Worm (Caenorhabditis elegans) whole organism, midembryonic: ENCODE results near the gene hosl-1.

Source experiments
- T22C8.4 ChIP-seq: fragments of 200-800 bp; sonication (Bioruptor generic); IDR thresholded peaks from 2 replicates; pipeline ENCODE4 v1.3.6; 2022; ENCODE audit warnings: missing genetic modification characterization, missing compliant biosample characterization
- cog-1 ChIP-seq: sonication (generic microtip); optimal IDR thresholded peaks from 2 replicates; lab custom pipeline; 2016; ENCODE audit warnings: missing genetic modification characterization, missing compliant biosample characterization
- flt-1 ChIP-seq: fragments of 200-800 bp; sonication (Bioruptor generic); IDR thresholded peaks from 2 replicates; pipeline ENCODE4 v1.3.6; 2022; ENCODE audit warnings: missing genetic modification characterization, missing compliant biosample characterization
- klf-2 ChIP-seq: fragments of 200-800 bp; sonication (Bioruptor generic); conservative IDR thresholded peaks from 2 replicates; pipeline ENCODE4 v1.3.6; 2022; ENCODE audit warnings: missing genetic modification reagents, missing genetic modification characterization, missing compliant biosample characterization
- med-1 ChIP-seq: sonication (generic microtip); optimal IDR thresholded peaks from 2 replicates; lab custom pipeline; 2017; ENCODE audit warnings: missing genetic modification characterization, mild to moderate bottlenecking, missing compliant biosample characterization, antibody characterized with exemption, missing genetic modification reagents; ENCODE audit not compliant: insufficient read depth
- ref-1 ChIP-seq: fragments of 200-800 bp; sonication (Bioruptor generic); conservative IDR thresholded peaks from 2 replicates; pipeline ENCODE4 v1.3.6; 2022; ENCODE audit warnings: missing genetic modification reagents, missing genetic modification characterization, missing compliant biosample characterization
- tab-1 ChIP-seq: fragments of 200-800 bp; sonication (Bioruptor generic); IDR thresholded peaks from 2 replicates; pipeline ENCODE4 v1.3.6; 2022; ENCODE audit warnings: missing genetic modification characterization, missing compliant biosample characterization
- ztf-23 ChIP-seq: fragments of 200-800 bp; sonication (Bioruptor generic); IDR thresholded peaks from 2 replicates; pipeline ENCODE4 v1.3.6; 2022; ENCODE audit warnings: missing genetic modification reagents, missing genetic modification characterization, missing compliant biosample characterization
- ztf-29 ChIP-seq: fragments of 200-800 bp; sonication (Bioruptor generic); IDR thresholded peaks from 2 replicates; pipeline ENCODE4 v1.3.6; 2022; ENCODE audit warnings: missing genetic modification reagents, missing genetic modification characterization, missing compliant biosample characterization

Gene hosl-1

DNA sequence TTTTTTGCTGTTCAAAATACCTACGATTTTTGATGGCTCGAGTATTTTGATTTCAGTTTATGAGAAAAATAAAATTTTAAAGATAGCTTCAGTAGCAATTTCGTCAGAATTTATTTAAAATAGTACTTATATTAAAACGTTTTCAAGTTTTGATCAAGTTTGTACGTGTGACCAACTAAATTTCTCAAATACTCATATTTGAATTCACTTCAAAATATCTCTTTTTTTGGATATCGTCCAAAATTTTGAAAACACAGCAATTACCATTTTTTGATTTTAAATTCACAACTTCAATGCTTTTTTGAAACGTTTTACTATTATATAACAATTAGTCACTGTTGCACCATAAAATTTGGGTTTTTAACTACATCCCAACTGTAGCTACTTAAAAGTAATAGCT lies 10.0 kb upstream of the hosl-1 start:
- TF ChIP-seq ztf-23 (no peak), T22C8.4 (no peak), med-1 (GFP tag; lab: Kevin White, UChicago) (no peak), ztf-29 (GFP tag; lab: Robert Waterston, UW) (no peak), tab-1 (no peak), klf-2 (GFP tag; lab: Robert Waterston, UW) (no peak), cog-1 (tag; lab: Kevin White, UChicago) (no peak), ref-1 (no peak), flt-1 (GFP tag; lab: Robert Waterston, UW) (no peak)

ce11 chrX:4628350-4628749 lies 8.6 kb upstream of the hosl-1 start:
- TF ChIP-seq ref-1 (no peak), T22C8.4 (no peak), ztf-23 (no peak), cog-1 (tag; lab: Kevin White, UChicago) (no peak), flt-1 (GFP tag; lab: Robert Waterston, UW) (no peak), med-1 (GFP tag; lab: Kevin White, UChicago) (no peak), tab-1 (no peak), klf-2 (GFP tag; lab: Robert Waterston, UW) (no peak), ztf-29 (GFP tag; lab: Robert Waterston, UW) (no peak)

DNA sequence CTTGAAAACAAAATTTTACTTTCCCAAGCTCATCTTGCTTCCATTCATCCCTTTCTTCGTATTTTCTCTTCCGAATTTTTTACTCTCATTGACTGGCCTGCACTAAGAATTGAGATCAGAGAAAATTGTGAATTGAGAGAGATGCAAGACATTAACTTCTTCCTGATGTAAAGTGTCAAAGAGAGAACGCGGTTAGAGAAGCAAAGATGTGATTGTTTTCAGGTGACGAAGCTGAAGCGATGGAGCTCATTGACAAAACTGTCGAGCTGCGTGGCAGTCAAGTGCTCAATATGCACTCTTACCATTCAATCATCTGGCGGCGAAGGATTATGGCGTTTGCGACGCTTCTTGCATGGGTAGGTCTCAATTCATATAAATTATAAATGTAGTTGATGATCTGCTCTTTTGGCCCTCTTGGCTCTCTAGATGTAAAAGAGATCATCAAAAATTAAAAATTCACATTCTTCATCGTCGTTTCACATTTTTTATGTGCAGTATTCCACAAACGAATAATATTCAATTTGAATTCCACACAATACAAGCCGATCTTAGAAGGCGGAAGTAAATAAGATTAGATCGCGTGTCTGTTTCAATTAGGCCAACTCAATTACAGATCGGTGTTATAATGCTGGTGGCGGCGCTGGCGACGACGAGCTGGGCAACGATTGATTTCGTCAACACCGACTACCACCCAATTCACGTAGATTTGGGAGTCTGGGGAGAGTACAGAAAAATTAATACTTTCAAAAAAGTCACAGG lies 7.9 kb upstream of the hosl-1 start:
- no peak for TF ChIP-seq T22C8.4
- no peak for TF ChIP-seq ztf-23
- TF ChIP-seq cog-1 (tag; lab: Kevin White, UChicago) = no peak
- no peak for TF ChIP-seq flt-1 (GFP tag; lab: Robert Waterston, UW)
- no peak for TF ChIP-seq ztf-29 (GFP tag; lab: Robert Waterston, UW)
- no peak for TF ChIP-seq tab-1
- no peak for TF ChIP-seq ref-1
- TF ChIP-seq klf-2 (GFP tag; lab: Robert Waterston, UW) = no peak
- TF ChIP-seq med-1 (GFP tag; lab: Kevin White, UChicago) = no peak

DNA sequence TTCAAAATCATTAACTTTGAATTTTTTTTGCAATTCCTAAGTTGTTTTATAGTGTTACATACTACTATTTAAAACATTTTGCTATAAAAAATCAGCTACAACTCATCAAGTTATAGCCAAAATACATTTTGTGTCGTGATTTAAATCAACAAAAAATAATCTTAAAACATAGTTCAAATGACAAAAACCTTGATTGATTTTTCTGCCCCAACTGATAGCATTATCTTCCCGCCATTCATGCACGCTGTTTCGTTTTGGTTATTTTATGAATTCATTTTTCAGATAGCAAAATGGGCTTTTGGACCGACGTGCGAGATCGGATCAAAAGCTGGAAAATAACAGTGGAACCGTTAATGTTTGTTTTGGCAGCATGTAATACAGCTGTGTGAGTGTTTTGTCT lies 4.8 kb upstream of the hosl-1 start, which contains the start of gene slcr-46.1:
TSS of gene slcr-46.1 (plus strand) at position 274 of the 400 bp plus-strand sequence.
- TF ChIP-seq tab-1 = no peak
- no peak for TF ChIP-seq med-1 (GFP tag; lab: Kevin White, UChicago)
- no peak for TF ChIP-seq flt-1 (GFP tag; lab: Robert Waterston, UW)
- no peak for TF ChIP-seq T22C8.4

DNA sequence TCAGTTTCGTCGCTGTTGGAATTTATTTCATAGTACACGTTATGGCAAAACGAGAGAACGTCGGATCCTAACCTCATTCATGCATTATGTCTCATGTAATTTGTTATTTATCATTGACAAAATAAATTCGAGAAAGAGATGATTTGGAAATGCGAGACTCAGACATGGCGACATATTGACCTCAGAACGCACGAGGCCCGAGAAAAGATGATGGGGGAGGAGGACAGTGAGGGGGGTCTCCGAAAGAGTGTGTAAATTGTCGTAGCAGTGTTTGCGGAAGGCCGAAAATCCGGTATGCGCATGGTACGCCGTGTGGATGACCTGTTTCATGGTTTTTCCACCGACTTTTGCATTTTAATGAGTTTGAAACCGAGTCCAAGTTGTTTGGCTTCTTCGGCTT lies 1.3 kb upstream of the hosl-1 start:
- TF ChIP-seq ztf-29 (GFP tag; lab: Robert Waterston, UW) (no peak), cog-1 (tag; lab: Kevin White, UChicago) (peak; percentile 70), med-1 (GFP tag; lab: Kevin White, UChicago) (no peak), tab-1 (peak; percentile 71; the same call in 1 of the 2 replicates), klf-2 (GFP tag; lab: Robert Waterston, UW) (0 out of 2 replicates have a peak, but pooled peaks have one; percentile 5), ref-1 (no peak), ztf-23 (no peak), T22C8.4 (no peak), flt-1 (GFP tag; lab: Robert Waterston, UW) (peak; percentile 53; the same call in 1 of the 2 replicates)

ce11 chrX:4636143-4636542 lies 778 bp upstream of the hosl-1 start:
- TF ChIP-seq ref-1 (no peak), klf-2 (GFP tag; lab: Robert Waterston, UW) (no peak), ztf-29 (GFP tag; lab: Robert Waterston, UW) (no peak), ztf-23 (no peak), cog-1 (tag; lab: Kevin White, UChicago) (no peak), med-1 (GFP tag; lab: Kevin White, UChicago) (no peak), tab-1 (no peak), flt-1 (GFP tag; lab: Robert Waterston, UW) (no peak), T22C8.4 (no peak)

DNA sequence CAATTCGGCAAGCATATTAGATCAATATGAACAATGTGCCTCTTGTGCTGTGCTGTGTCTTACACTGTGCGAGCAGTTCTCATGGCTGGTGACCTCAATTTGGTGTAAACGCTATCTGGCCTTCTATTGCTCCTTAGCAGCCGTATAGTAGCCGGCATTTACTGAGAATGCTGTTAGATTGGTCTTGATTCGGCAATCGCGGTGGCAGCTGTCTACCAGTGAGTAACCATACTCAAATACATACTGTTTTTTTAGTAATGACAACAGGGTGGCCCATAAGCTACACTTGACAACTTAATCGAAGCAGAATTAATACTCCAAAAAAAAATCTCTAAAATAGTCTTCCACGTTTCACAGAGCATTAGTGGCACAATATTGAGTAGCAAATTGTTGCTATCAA lies 10.2 kb downstream of the hosl-1 start, which contains the start of gene C46C11.4:
TSS of gene C46C11.4 (minus strand) at position 101 of the 400 bp plus-strand sequence.
- TF ChIP-seq ztf-29 (GFP tag; lab: Robert Waterston, UW) = no peak
- TF ChIP-seq flt-1 (GFP tag; lab: Robert Waterston, UW) = no peak
- no peak for TF ChIP-seq ztf-23
- no peak for TF ChIP-seq med-1 (GFP tag; lab: Kevin White, UChicago)
- TF ChIP-seq tab-1 = no peak

DNA sequence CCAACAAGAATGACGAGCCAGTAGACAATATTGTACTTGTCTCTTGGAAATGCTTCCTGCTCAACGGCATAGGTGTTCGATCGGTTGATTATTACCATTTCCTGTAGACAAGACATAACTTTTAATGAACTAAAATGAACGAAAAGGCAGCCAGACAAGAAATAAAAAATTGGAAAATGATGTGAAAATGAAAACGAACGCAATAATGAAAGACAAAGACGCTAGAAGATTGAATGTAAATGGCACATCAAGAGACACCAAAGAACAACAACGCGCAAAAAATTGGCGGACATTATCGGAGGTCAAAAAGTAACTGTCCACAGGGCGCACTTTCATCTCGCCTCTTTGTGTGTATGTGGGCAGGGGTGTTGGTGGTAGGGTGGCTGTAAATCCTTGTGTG lies 12.2 kb downstream of the hosl-1 start, which contains the start of gene ent-5:
TSS of gene ent-5 (minus strand) at position 101 of the 400 bp plus-strand sequence.
- TF ChIP-seq cog-1 (tag; lab: Kevin White, UChicago) = no peak
- no peak for TF ChIP-seq ref-1
- TF ChIP-seq med-1 (GFP tag; lab: Kevin White, UChicago) = no peak
- no peak for TF ChIP-seq ztf-23
- no peak for TF ChIP-seq tab-1
- no peak for TF ChIP-seq ztf-29 (GFP tag; lab: Robert Waterston, UW)
- no peak for TF ChIP-seq klf-2 (GFP tag; lab: Robert Waterston, UW)
- TF ChIP-seq flt-1 (GFP tag; lab: Robert Waterston, UW) = no peak
- no peak for TF ChIP-seq T22C8.4

DNA sequence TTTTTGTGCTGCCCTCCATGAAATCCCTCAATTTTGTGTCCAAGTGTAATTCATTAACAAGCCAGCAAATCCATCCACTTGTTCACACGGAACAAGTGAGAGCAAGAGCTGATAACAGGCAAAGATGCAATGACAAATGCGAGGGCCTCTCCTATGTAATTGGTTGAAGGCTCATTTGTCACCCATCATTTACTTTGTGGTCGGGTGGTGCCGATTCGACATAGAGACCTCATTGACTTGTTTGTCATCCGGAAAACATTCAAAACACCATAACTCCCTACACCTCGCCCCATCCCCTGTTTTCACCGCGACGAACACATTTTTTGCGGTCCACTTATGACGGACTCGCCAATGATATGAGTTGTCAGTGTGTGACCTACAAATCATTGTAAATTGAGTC lies 14.5 kb downstream of the hosl-1 start:
- no peak for TF ChIP-seq klf-2 (GFP tag; lab: Robert Waterston, UW)

DNA sequence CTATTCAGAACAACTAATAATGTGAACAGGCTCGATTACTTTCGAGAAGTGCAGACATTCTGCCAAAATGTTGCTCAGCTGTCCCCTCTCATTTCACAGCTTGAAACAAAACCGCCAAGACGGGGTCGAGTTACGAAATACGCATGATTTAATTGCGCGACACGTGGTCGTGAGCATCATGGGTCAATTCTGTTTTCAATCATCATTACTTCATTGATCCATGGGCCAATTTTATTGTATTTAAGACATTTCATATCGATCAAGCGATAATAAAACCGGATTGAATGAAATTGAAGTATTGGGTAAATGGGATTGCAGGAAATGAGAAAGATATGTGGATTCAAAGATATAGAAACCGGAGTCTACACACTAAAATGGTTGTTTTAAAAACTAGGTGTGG lies 16.0 kb downstream of the hosl-1 start:
- TF ChIP-seq klf-2 (GFP tag; lab: Robert Waterston, UW) = no peak
